Worm (Caenorhabditis elegans): Measurements from ENCODE around the gene nspg-11.

nspg-11 gene

ce11 chrIV:9333007-9333406, 9.1 kb upstream of the nspg-11 start:
- TF ChIP-seq lir-3 (tag; optimal IDR thresholded peaks at IDR 0.05; ENCODE audit: poor library complexity) = no peak
- TF ChIP-seq jun-1 (tag; optimal IDR thresholded peaks at IDR 0.05) = no peak
- no peak for TF ChIP-seq C16A3.4 (tag; optimal IDR thresholded peaks at IDR 0.05)
- no peak for TF ChIP-seq ztf-11 (tag; optimal IDR thresholded peaks at IDR 0.05)
- peak; percentile 47 for TF ChIP-seq elt-2 (tag; optimal IDR thresholded peaks at IDR 0.05)
- TF ChIP-seq mdl-1 (tag; optimal IDR thresholded peaks at IDR 0.05) = no peak
- TF ChIP-seq ama-1 (optimal IDR thresholded peaks at IDR 0.05) = peak; percentile 45
- TF ChIP-seq nhr-90 (tag; optimal IDR thresholded peaks at IDR 0.05; ENCODE audit: poor library complexity) = peak; percentile 5
- TF ChIP-seq efl-1 (optimal IDR thresholded peaks at IDR 0.05) = no peak
- TF ChIP-seq efl-1 (GFP tag; optimal IDR thresholded peaks at IDR 0.05 in 1 of 2) = peak in 1 of 2 experiments; percentile 41
- no peak for TF ChIP-seq ceh-88 (GFP tag; IDR thresholded peaks at IDR 0.05)
- TF ChIP-seq hpl-2 (GFP tag; optimal IDR thresholded peaks at IDR 0.05) = no peak

- no peak for TF ChIP-seq nhr-76 (tag; optimal IDR thresholded peaks at IDR 0.05)
- TF ChIP-seq nhr-77 (tag; optimal IDR thresholded peaks at IDR 0.05) = no peak
- TF ChIP-seq egl-27 (tag; optimal IDR thresholded peaks at IDR 0.05) = no peak
- no peak for TF ChIP-seq lsy-2 (tag; optimal IDR thresholded peaks at IDR 0.05)
- no peak for TF ChIP-seq ceh-82 (tag; optimal IDR thresholded peaks at IDR 0.05)
- TF ChIP-seq fkh-4 (tag; optimal IDR thresholded peaks at IDR 0.05; ENCODE audit: borderline replicate concordance) = no peak
- no peak for TF ChIP-seq aly-2 (tag; optimal IDR thresholded peaks at IDR 0.05)
- no peak for TF ChIP-seq elt-2 (tag; optimal IDR thresholded peaks at IDR 0.05)
- TF ChIP-seq mep-1 (tag; optimal IDR thresholded peaks at IDR 0.05) = no peak
- no peak for TF ChIP-seq irx-1 (tag; optimal IDR thresholded peaks at IDR 0.05)
- no peak for TF ChIP-seq pag-3 (tag; optimal IDR thresholded peaks at IDR 0.05; ENCODE audit: borderline replicate concordance, insufficient read depth)
- TF ChIP-seq nhr-12 (tag; optimal IDR thresholded peaks at IDR 0.05) = no peak
- no peak for TF ChIP-seq isw-1 (GFP tag; IDR thresholded peaks at IDR 0.05)
- no peak for TF ChIP-seq tbx-2 (tag; optimal IDR thresholded peaks at IDR 0.05)
- TF ChIP-seq Y116A8C.19 (tag; optimal IDR thresholded peaks at IDR 0.05; ENCODE audit: borderline replicate concordance) = no peak
- no peak for TF ChIP-seq ceh-63 (GFP tag; optimal IDR thresholded peaks at IDR 0.05)
- no peak for TF ChIP-seq ceh-88 (GFP tag; IDR thresholded peaks at IDR 0.05)
- TF ChIP-seq aha-1 (tag; optimal IDR thresholded peaks at IDR 0.05) = no peak
- no peak for TF ChIP-seq vab-15 (tag; optimal IDR thresholded peaks at IDR 0.05)
- no peak for TF ChIP-seq sptf-1 (tag; optimal IDR thresholded peaks at IDR 0.05)
Observed at ce11 chrIV:9330755-9331154, 6.9 kb upstream of the nspg-11 start, which contains the start of gene nspg-7.1. TSS of gene nspg-7.1 (minus strand) at chrIV:9330855.

- TF ChIP-seq alr-1 (tag; optimal IDR thresholded peaks at IDR 0.05; ENCODE audit: borderline replicate concordance) (no peak), nhr-12 (tag; optimal IDR thresholded peaks at IDR 0.05) (no peak), nhr-20 (tag; optimal IDR thresholded peaks at IDR 0.05) (no peak), elt-2 (tag; optimal IDR thresholded peaks at IDR 0.05) (no peak), lin-39 (tag; optimal IDR thresholded peaks at IDR 0.05) (no peak), unc-86 (tag; optimal IDR thresholded peaks at IDR 0.05) (no peak), mab-9 (GFP tag; IDR thresholded peaks at IDR 0.05) (no peak), snpc-4 (tag; optimal IDR thresholded peaks at IDR 0.05) (no peak), nhr-77 (tag; optimal IDR thresholded peaks at IDR 0.05) (no peak), nhr-84 (tag; optimal IDR thresholded peaks at IDR 0.05) (no peak), elt-3 (tag; optimal IDR thresholded peaks at IDR 0.05) (no peak), egl-27 (tag; optimal IDR thresholded peaks at IDR 0.05) (no peak), pag-3 (tag; optimal IDR thresholded peaks at IDR 0.05; ENCODE audit: borderline replicate concordance, insufficient read depth) (no peak), efl-1 (optimal IDR thresholded peaks at IDR 0.05) (no peak), efl-1 (GFP tag; optimal IDR thresholded peaks at IDR 0.05 in 1 of 2) (no peak)
Observed at ce11 chrIV:9327706-9328105, 3.8 kb upstream of the nspg-11 start, which contains the start of gene clec-183. TSS of gene clec-183 (plus strand) at chrIV:9328006.
